Worm (Caenorhabditis elegans) whole organism, L4 larva: Measurements from ENCODE around the gene gpcp-2.

Experiments
- F10B5.3 ChIP-seq: sonication (generic microtip); optimal IDR thresholded peaks from 2 replicates; lab custom pipeline; 2016; ENCODE audit warnings: mild to moderate bottlenecking, missing genetic modification characterization, missing compliant biosample characterization
- F26F4.8 ChIP-seq: fragments of 200-800 bp; sonication (Bioruptor generic); conservative IDR thresholded peaks from 2 replicates; pipeline ENCODE4 v1.3.6; 2022; ENCODE audit warnings: missing genetic modification characterization, missing compliant biosample characterization
- R02D3.7 ChIP-seq: fragments of 150-350 bp; sonication (generic microtip); optimal IDR thresholded peaks from 3 replicates; lab custom pipeline; 2014; ENCODE audit warnings: missing biosample characterization, missing genetic modification characterization
- T20F7.1 ChIP-seq: fragments of 200-800 bp; sonication (Bioruptor generic); optimal IDR thresholded peaks from 2 replicates; lab custom pipeline; 2018; ENCODE audit warnings: mild to moderate bottlenecking, missing genetic modification characterization, missing compliant biosample characterization
- Y5F2A.4 ChIP-seq: fragments of 200-800 bp; sonication (Bioruptor generic); optimal IDR thresholded peaks from 2 replicates; lab custom pipeline; 2018; ENCODE audit warnings: mild to moderate bottlenecking, missing genetic modification characterization, missing compliant biosample characterization
- ZK337.2 ChIP-seq: fragments of 200-800 bp; sonication (Bioruptor generic); IDR thresholded peaks from 2 replicates; pipeline ENCODE4 v1.3.6; 2022; ENCODE audit warnings: missing genetic modification reagents, missing genetic modification characterization, missing compliant biosample characterization
- ZK546.5 ChIP-seq, 2 experiments: sonication (generic microtip); optimal IDR thresholded peaks; 2 replicates each; lab custom pipeline; 2017; ENCODE audit warnings: missing biosample characterization in 2 of 2, missing genetic modification characterization in 2 of 2
- aha-1 ChIP-seq: fragments of 150-350 bp; peaks from one replicate; lab custom pipeline; 2014; ENCODE audit warnings: missing biosample characterization, missing genetic modification characterization
- ama-1 ChIP-seq: fragments of 150-350 bp; optimal IDR thresholded peaks from 2 replicates; lab custom pipeline; 2014; ENCODE audit warnings: inconsistent platforms, mixed read lengths
- ceh-28 ChIP-seq: fragments of 150-350 bp; optimal IDR thresholded peaks from 2 replicates; lab custom pipeline; 2014; ENCODE audit warnings: missing biosample characterization, missing genetic modification reagents, missing genetic modification characterization
- ceh-32 ChIP-seq: sonication (generic microtip); optimal IDR thresholded peaks from 2 replicates; lab custom pipeline; 2016; ENCODE audit warnings: mild to moderate bottlenecking, missing genetic modification characterization, missing compliant biosample characterization; ENCODE audit not compliant: poor library complexity
- ceh-82 ChIP-seq: sonication (generic microtip); optimal IDR thresholded peaks from 2 replicates; lab custom pipeline; 2017; ENCODE audit warnings: missing biosample characterization, missing genetic modification characterization
- ces-1 ChIP-seq: fragments of 150-350 bp; sonication (generic microtip); optimal IDR thresholded peaks from 4 replicates; lab custom pipeline; 2014; ENCODE audit warnings: missing biosample characterization, missing genetic modification reagents, missing genetic modification characterization
- daf-12 ChIP-seq: fragments of 150-350 bp; optimal IDR thresholded peaks from 2 replicates; lab custom pipeline; 2014; ENCODE audit warnings: missing biosample characterization, missing genetic modification reagents, missing genetic modification characterization
- daf-16 ChIP-seq, 3 experiments: sonication (generic microtip); optimal IDR thresholded peaks; 2 replicates each; lab custom pipeline; 2016 to 2017; ENCODE audit warnings: missing genetic modification characterization in 3 of 3, missing genetic modification reagents in 3 of 3, mild to moderate bottlenecking in 2 of 3, missing compliant biosample characterization in 2 of 3, missing biosample characterization in 1 of 3, moderate library complexity in 1 of 3
- daf-19 ChIP-seq: fragments of 200-800 bp; sonication (Bioruptor generic); conservative IDR thresholded peaks from 2 replicates; pipeline ENCODE4 v1.3.6; 2022; ENCODE audit warnings: missing genetic modification characterization, missing compliant biosample characterization
- dmd-6 ChIP-seq: fragments of 200-800 bp; sonication (Bioruptor generic); IDR thresholded peaks from 2 replicates; pipeline ENCODE4 v1.3.6; 2022; ENCODE audit warnings: missing genetic modification reagents, missing genetic modification characterization, missing compliant biosample characterization
- duxl-1 ChIP-seq: sonication (generic microtip); optimal IDR thresholded peaks from 2 replicates; lab custom pipeline; 2016; ENCODE audit warnings: mild to moderate bottlenecking, missing genetic modification characterization, moderate library complexity, missing compliant biosample characterization; ENCODE audit not compliant: poor library complexity
- dve-1 ChIP-seq: sonication (generic microtip); optimal IDR thresholded peaks from 2 replicates; lab custom pipeline; 2017; ENCODE audit warnings: antibody characterized with exemption, mild to moderate bottlenecking, missing genetic modification characterization, missing compliant biosample characterization; ENCODE audit not compliant: insufficient read depth
- egl-27 ChIP-seq: sonication (generic microtip); optimal IDR thresholded peaks from 3 replicates; lab custom pipeline; 2017; ENCODE audit warnings: missing biosample characterization, missing genetic modification reagents, missing genetic modification characterization
- fkh-10 ChIP-seq: fragments of 150-350 bp; optimal IDR thresholded peaks from 2 replicates; lab custom pipeline; 2014; ENCODE audit warnings: missing biosample characterization, missing genetic modification reagents, missing genetic modification characterization
- gei-8 ChIP-seq: fragments of 200-800 bp; sonication (Bioruptor generic); optimal IDR thresholded peaks from 2 replicates; lab custom pipeline; 2018; ENCODE audit warnings: mild to moderate bottlenecking, missing genetic modification characterization, missing compliant biosample characterization
- hlh-11 ChIP-seq: fragments of 200-800 bp; sonication (Bioruptor generic); optimal IDR thresholded peaks from 2 replicates; lab custom pipeline; 2018; ENCODE audit warnings: mild to moderate bottlenecking, missing genetic modification characterization, missing compliant biosample characterization
- hlh-30 ChIP-seq: sonication (generic microtip); optimal IDR thresholded peaks from 2 replicates; lab custom pipeline; 2017; ENCODE audit warnings: antibody characterized with exemption, mild to moderate bottlenecking, missing genetic modification characterization, missing compliant biosample characterization; ENCODE audit not compliant: insufficient read depth
- jun-1 ChIP-seq: fragments of 150-350 bp; optimal IDR thresholded peaks from 2 replicates; lab custom pipeline; 2014; ENCODE audit warnings: missing biosample characterization, missing genetic modification reagents, missing genetic modification characterization
- lin-1 ChIP-seq: fragments of 200-800 bp; sonication (Bioruptor generic); IDR thresholded peaks from 2 replicates; pipeline ENCODE4 v1.3.6; 2022; ENCODE audit warnings: missing genetic modification reagents, missing genetic modification characterization, missing compliant biosample characterization
- lin-13 ChIP-seq: fragments of 150-350 bp; optimal IDR thresholded peaks from 2 replicates; lab custom pipeline; 2014; ENCODE audit warnings: missing biosample characterization, missing genetic modification reagents, missing genetic modification characterization
- lin-29 ChIP-seq: fragments of 200-800 bp; sonication (Bioruptor generic); IDR thresholded peaks from 2 replicates; pipeline ENCODE4 v1.3.6; 2022; ENCODE audit warnings: missing genetic modification reagents, missing genetic modification characterization, missing compliant biosample characterization
- lin-38 ChIP-seq: fragments of 200-800 bp; sonication (Bioruptor generic); IDR thresholded peaks from 2 replicates; pipeline ENCODE4 v1.3.6; 2022; ENCODE audit warnings: missing genetic modification reagents, missing genetic modification characterization, missing compliant biosample characterization
- lsy-2 ChIP-seq, 2 experiments: fragments of 150-350 bp in 1 of 2; sonication (generic microtip) in 1 of 2; optimal IDR thresholded peaks; 2 replicates each; lab custom pipeline; 2014 to 2017; ENCODE audit warnings: missing biosample characterization in 2 of 2, missing genetic modification characterization in 2 of 2
- mdl-1 ChIP-seq, 2 experiments: fragments of 150-350 bp in 1 of 2; sonication (generic microtip) in 1 of 2; optimal IDR thresholded peaks; 2 replicates each; lab custom pipeline; 2014 to 2017; ENCODE audit warnings: missing biosample characterization in 2 of 2, missing genetic modification characterization in 2 of 2
- mep-1 ChIP-seq: fragments of 150-350 bp; sonication (generic microtip); optimal IDR thresholded peaks from 3 replicates; lab custom pipeline; 2014; ENCODE audit warnings: missing biosample characterization, missing genetic modification characterization
- mes-2 ChIP-seq: sonication (generic microtip); optimal IDR thresholded peaks from 2 replicates; lab custom pipeline; 2016; ENCODE audit warnings: missing genotype, mild to moderate bottlenecking, missing genetic modification characterization, missing compliant biosample characterization; ENCODE audit not compliant: poor library complexity, severe bottlenecking
- mxl-2 ChIP-seq: fragments of 200-800 bp; sonication (Bioruptor generic); conservative IDR thresholded peaks from 2 replicates; pipeline ENCODE4 v1.3.6; 2022; ENCODE audit warnings: missing genetic modification reagents, missing genetic modification characterization, missing compliant biosample characterization
- mxl-3 ChIP-seq: fragments of 200-800 bp; sonication (Bioruptor generic); optimal IDR thresholded peaks from 2 replicates; lab custom pipeline; 2018; ENCODE audit warnings: mild to moderate bottlenecking, missing genetic modification characterization, missing compliant biosample characterization
- nhr-11 ChIP-seq: fragments of 150-350 bp; optimal IDR thresholded peaks from 2 replicates; lab custom pipeline; 2014; ENCODE audit warnings: missing biosample characterization, missing genetic modification characterization
- nhr-237 ChIP-seq: sonication (generic microtip); optimal IDR thresholded peaks from 2 replicates; lab custom pipeline; 2017; ENCODE audit warnings: missing biosample characterization, missing genetic modification characterization
- nhr-28 ChIP-seq: fragments of 150-350 bp; optimal IDR thresholded peaks from 2 replicates; lab custom pipeline; 2014; ENCODE audit warnings: missing biosample characterization, missing genetic modification characterization
- nhr-42 ChIP-seq: fragments of 200-800 bp; sonication (Bioruptor generic); IDR thresholded peaks from 2 replicates; pipeline ENCODE4 v1.3.6; 2022; ENCODE audit warnings: missing genetic modification characterization, missing compliant biosample characterization
- nhr-6 ChIP-seq: fragments of 150-350 bp; optimal IDR thresholded peaks from 2 replicates; lab custom pipeline; 2014; ENCODE audit warnings: missing biosample characterization, missing genetic modification characterization
- nhr-77 ChIP-seq: fragments of 150-350 bp; optimal IDR thresholded peaks from 2 replicates; lab custom pipeline; 2014; ENCODE audit warnings: missing biosample characterization, missing genetic modification characterization
- php-3 ChIP-seq: fragments of 200-800 bp; sonication (Bioruptor generic); IDR thresholded peaks from 2 replicates; pipeline ENCODE4 v1.3.6; 2022; ENCODE audit warnings: missing genetic modification reagents, missing genetic modification characterization, missing compliant biosample characterization
- pqm-1 ChIP-seq: sonication (generic microtip); optimal IDR thresholded peaks from 2 replicates; lab custom pipeline; 2017; ENCODE audit warnings: missing biosample characterization, missing genetic modification characterization
- snpc-4 ChIP-seq: fragments of 150-350 bp; optimal IDR thresholded peaks from 2 replicates; lab custom pipeline; 2014; ENCODE audit warnings: missing biosample characterization, missing genetic modification characterization
- tag-97 ChIP-seq: fragments of 200-800 bp; sonication (Bioruptor generic); IDR thresholded peaks from 2 replicates; pipeline ENCODE4 v1.3.6; 2022; ENCODE audit warnings: missing genetic modification characterization, missing compliant biosample characterization
- tra-1 ChIP-seq: fragments of 200-800 bp; sonication (Bioruptor generic); IDR thresholded peaks from 2 replicates; pipeline ENCODE4 v1.3.6; 2022; ENCODE audit warnings: missing genetic modification reagents, missing genetic modification characterization, missing compliant biosample characterization
- zip-11 ChIP-seq: fragments of 200-800 bp; sonication (Bioruptor generic); IDR thresholded peaks from 2 replicates; pipeline ENCODE4 v1.3.6; 2022; ENCODE audit warnings: missing genetic modification characterization, missing compliant biosample characterization
- ztf-7 ChIP-seq: fragments of 150-350 bp; optimal IDR thresholded peaks from 2 replicates; lab custom pipeline; 2014; ENCODE audit warnings: missing biosample characterization, missing genetic modification characterization

The gpcp-2 gene

DNA sequence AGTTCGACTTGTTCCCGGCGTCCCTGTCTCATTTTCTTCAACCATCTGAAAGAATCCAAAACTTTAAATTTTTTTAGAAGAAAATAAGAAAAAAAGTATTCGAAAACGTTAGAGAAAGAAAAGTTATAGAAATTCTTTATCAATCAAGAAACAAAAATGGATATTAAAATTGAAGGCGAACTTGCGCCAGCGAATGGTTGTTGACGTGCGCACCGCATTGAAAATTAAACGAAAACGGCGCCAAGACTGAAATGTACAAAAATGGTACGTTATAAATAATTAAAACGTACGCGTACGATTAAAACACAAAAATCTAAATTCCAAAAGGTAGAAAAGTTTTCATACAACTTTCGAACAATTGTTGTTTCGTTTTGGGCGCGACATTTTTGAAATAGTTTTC is 13.6 kb upstream of the gpcp-2 start, which contains the start of gene K02C4.3 (continued):
- TF ChIP-seq ZK546.5 (tag; optimal IDR thresholded peaks at IDR 0.05; lab: Kevin White, UChicago) = no peak
- TF ChIP-seq nhr-11 (tag; lab: Kevin White, UChicago) = peak; percentile 0
- TF ChIP-seq F26F4.8 (GFP tag; lab: Robert Waterston, UW) = no peak
- TF ChIP-seq daf-19 (GFP tag; lab: Robert Waterston, UW) = no peak
- peak; percentile 2 for TF ChIP-seq fkh-10 (GFP tag; lab: Kevin White, UChicago)
- TF ChIP-seq nhr-6 (tag; lab: Kevin White, UChicago) = peak; percentile 51
- TF ChIP-seq nhr-77 (tag; lab: Kevin White, UChicago) = peak; percentile 45
- TF ChIP-seq F10B5.3 (tag; lab: Kevin White, UChicago) = no peak
- TF ChIP-seq Y5F2A.4 (GFP tag; lab: Kevin White, UChicago) = no peak
- TF ChIP-seq ceh-32 (tag; lab: Kevin White, UChicago) = no peak
- TF ChIP-seq R02D3.7 (tag; lab: Kevin White, UChicago) = no peak
- TF ChIP-seq duxl-1 (tag; lab: Kevin White, UChicago) = peak; percentile 54
- TF ChIP-seq lin-38 (GFP tag; lab: Robert Waterston, UW) = peak; percentile 75
- TF ChIP-seq nhr-237 (tag; lab: Kevin White, UChicago) = no peak
- TF ChIP-seq ceh-82 (tag; lab: Kevin White, UChicago) = no peak
- no peak for TF ChIP-seq ceh-28
- TF ChIP-seq tag-97 = no peak
- peak; percentile 42 for TF ChIP-seq hlh-30 (tag; lab: Kevin White, UChicago)
- peak; percentile 77 for TF ChIP-seq T20F7.1 (GFP tag; lab: Kevin White, UChicago)
- TF ChIP-seq gei-8 (GFP tag; lab: Kevin White, UChicago) = no peak
- no peak for TF ChIP-seq daf-12
- peak; percentile 27 for TF ChIP-seq nhr-28
- no peak for TF ChIP-seq php-3 (GFP tag; lab: Robert Waterston, UW)
- TF ChIP-seq jun-1 (tag; lab: Kevin White, UChicago) = no peak
- peak; percentile 42; the same call in 1 of the 2 replicates for TF ChIP-seq dmd-6 (GFP tag; lab: Robert Waterston, UW)
- TF ChIP-seq lin-29 (GFP tag; lab: Robert Waterston, UW) = no peak
- no peak for TF ChIP-seq ama-1
- peak; percentile 81 for TF ChIP-seq mes-2 (tag; lab: Kevin White, UChicago)
- no peak for TF ChIP-seq ZK337.2 (GFP tag; lab: Robert Waterston, UW)
- TF ChIP-seq hlh-11 (tag; lab: Kevin White, UChicago) = peak; percentile 46
- peak; percentile 37 for TF ChIP-seq snpc-4 (tag; lab: Kevin White, UChicago)
- no peak for TF ChIP-seq zip-11 (GFP tag; lab: Robert Waterston, UW)
- TF ChIP-seq mep-1 (tag; lab: Kevin White, UChicago) = peak; percentile 70
- TF ChIP-seq mxl-2 (GFP tag; lab: Robert Waterston, UW) = no peak
- no peak for TF ChIP-seq egl-27
- TF ChIP-seq, all 104 proteins: peak for 23

DNA sequence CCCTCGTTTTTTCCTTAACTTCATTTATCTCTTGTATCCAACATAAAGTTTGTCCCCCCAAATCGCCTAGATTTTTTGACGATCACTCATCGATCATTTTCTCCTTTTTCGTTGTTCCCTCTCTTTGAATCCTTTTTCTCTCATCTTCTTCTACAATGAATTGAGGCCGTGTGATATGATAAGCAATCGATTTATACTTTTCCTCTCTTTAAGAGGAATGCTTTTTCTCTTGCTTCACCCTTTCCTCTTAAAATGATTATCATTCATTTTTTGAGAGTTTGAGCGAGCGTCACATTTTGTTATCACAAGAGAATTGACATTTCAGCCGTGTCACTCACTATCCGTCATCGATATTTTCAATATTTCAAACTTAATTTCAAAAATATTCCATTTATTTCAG is 4.9 kb upstream of the gpcp-2 start, which contains the start of gene K02C4.5:
TSS of gene K02C4.5 (plus strand) at position 395 of the 400 bp plus-strand sequence.
- TF ChIP-seq dmd-6 (GFP tag; lab: Robert Waterston, UW) = peak; percentile 59
- TF ChIP-seq mxl-3 (GFP tag; lab: Kevin White, UChicago) = no peak
- TF ChIP-seq daf-16 (GFP tag; optimal IDR thresholded peaks at IDR 0.05; lab: Kevin White, UChicago) = no peak
- TF ChIP-seq daf-16 (tag; optimal IDR thresholded peaks at IDR 0.05; lab: Kevin White, UChicago) = peak; percentile 80
- 0 out of 2 replicates have a peak, but pooled peaks have one; percentile 34 for TF ChIP-seq lin-1 (GFP tag; lab: Robert Waterston, UW)
- TF ChIP-seq tra-1 = peak; percentile 70
- peak; percentile 25 for TF ChIP-seq mep-1 (tag; lab: Kevin White, UChicago)
- TF ChIP-seq hlh-30 (tag; lab: Kevin White, UChicago) = peak; percentile 61
- TF ChIP-seq pqm-1 (tag; lab: Kevin White, UChicago) = peak; percentile 98
- TF ChIP-seq nhr-6 (tag; lab: Kevin White, UChicago) = peak; percentile 61
- no peak for TF ChIP-seq nhr-42 (GFP tag; lab: Robert Waterston, UW)
- peak; percentile 65 for TF ChIP-seq nhr-28
- TF ChIP-seq aha-1 = peak; percentile 35
- 0 out of 2 replicates have a peak, but pooled peaks have one; percentile 49 for TF ChIP-seq php-3 (GFP tag; lab: Robert Waterston, UW)
- peak; percentile 7 for TF ChIP-seq ztf-7 (tag; lab: Kevin White, UChicago)
- TF ChIP-seq dve-1 (tag; lab: Kevin White, UChicago) = peak; percentile 60
- peak in 1 of 2 experiments; percentile 26 for TF ChIP-seq lsy-2 (tag; optimal IDR thresholded peaks at IDR 0.05; lab: Kevin White, UChicago)
- TF ChIP-seq lin-13 (GFP tag; lab: Kevin White, UChicago) = no peak
- TF ChIP-seq ces-1 (GFP tag; lab: Kevin White, UChicago) = no peak
- peak; percentile 79 for TF ChIP-seq hlh-11 (tag; lab: Kevin White, UChicago)
- TF ChIP-seq mdl-1 (tag; optimal IDR thresholded peaks at IDR 0.05; lab: Kevin White, UChicago) = no peak
